Worm (Caenorhabditis elegans) whole organism, early embryonic: ENCODE results near the gene tbc-6.

ENCODE experiments used
- B0310.2 ChIP-seq: sonication (generic microtip); optimal IDR thresholded peaks from 2 replicates; lab custom pipeline; 2016; ENCODE audit warnings: mild to moderate bottlenecking, missing genetic modification characterization, missing compliant biosample characterization
- F13C5.2 ChIP-seq: sonication (generic microtip); optimal IDR thresholded peaks from 2 replicates; lab custom pipeline; 2017; ENCODE audit warnings: mild to moderate bottlenecking, missing genetic modification characterization, inconsistent platforms, missing compliant biosample characterization
- aly-1 ChIP-seq: sonication (generic microtip); optimal IDR thresholded peaks from 2 replicates; lab custom pipeline; 2016; ENCODE audit warnings: missing genetic modification characterization, missing compliant biosample characterization
- ceh-13 ChIP-seq: fragments of 200-800 bp; sonication (Bioruptor generic); optimal IDR thresholded peaks from 2 replicates; lab custom pipeline; 2018; ENCODE audit warnings: mild to moderate bottlenecking, missing genetic modification characterization, missing compliant biosample characterization
- ceh-36 ChIP-seq: sonication (generic microtip); optimal IDR thresholded peaks from 2 replicates; lab custom pipeline; 2016; ENCODE audit warnings: missing genetic modification characterization, inconsistent platforms, missing compliant biosample characterization
- ets-7 ChIP-seq: sonication (generic microtip); optimal IDR thresholded peaks from 2 replicates; lab custom pipeline; 2016; ENCODE audit warnings: missing genotype, missing genetic modification characterization, missing compliant biosample characterization
- flt-1 ChIP-seq: fragments of 200-800 bp; sonication (Bioruptor generic); IDR thresholded peaks from 2 replicates; pipeline ENCODE4 v1.3.6; 2022; ENCODE audit warnings: missing genetic modification characterization, missing compliant biosample characterization
- hmbx-1 ChIP-seq: sonication (generic microtip); optimal IDR thresholded peaks from 2 replicates; lab custom pipeline; 2016; ENCODE audit warnings: mild to moderate bottlenecking, missing genetic modification characterization, missing compliant biosample characterization
- hmg-4 ChIP-seq: fragments of 200-800 bp; sonication (Bioruptor generic); optimal IDR thresholded peaks from 2 replicates; lab custom pipeline; 2018; ENCODE audit warnings: mild to moderate bottlenecking, missing genetic modification characterization, missing compliant biosample characterization
- pes-1 ChIP-seq: fragments of 200-800 bp; sonication (Bioruptor generic); IDR thresholded peaks from 2 replicates; pipeline ENCODE4 v1.3.6; 2022; ENCODE audit warnings: missing genetic modification reagents, missing genetic modification characterization, missing compliant biosample characterization
- scrt-1 ChIP-seq: fragments of 200-800 bp; sonication (Bioruptor generic); IDR thresholded peaks from 2 replicates; pipeline ENCODE4 v1.3.6; 2022; ENCODE audit warnings: missing genetic modification characterization, missing compliant biosample characterization
- sea-1 ChIP-seq: fragments of 200-800 bp; sonication (Bioruptor generic); conservative IDR thresholded peaks from 2 replicates; pipeline ENCODE4 v1.3.6; 2022; ENCODE audit warnings: missing genetic modification characterization, missing compliant biosample characterization
- tbx-37 ChIP-seq: fragments of 200-800 bp; sonication (Bioruptor generic); conservative IDR thresholded peaks from 2 replicates; pipeline ENCODE4 v1.3.6; 2022; ENCODE audit warnings: missing genetic modification reagents, missing genetic modification characterization, missing compliant biosample characterization
- tra-4 ChIP-seq: sonication (generic microtip); optimal IDR thresholded peaks from 2 replicates; lab custom pipeline; 2017; ENCODE audit warnings: missing genetic modification characterization, missing compliant biosample characterization

tbc-6 gene

ce11 chrII:6832207-6832606 lies 15.7 kb upstream of the tbc-6 start:
- TF ChIP-seq pes-1 (GFP tag; lab: Robert Waterston, UW) (no peak), tbx-37 (GFP tag; lab: Robert Waterston, UW) (no peak), hmbx-1 (tag; lab: Kevin White, UChicago) (no peak), sea-1 (GFP tag; lab: Robert Waterston, UW) (no peak), F13C5.2 (tag; lab: Kevin White, UChicago) (no peak), tra-4 (tag; lab: Kevin White, UChicago) (no peak), flt-1 (no peak), B0310.2 (tag; lab: Kevin White, UChicago) (no peak)

- TF ChIP-seq hmg-4 (peak; percentile 63), sea-1 (GFP tag; lab: Robert Waterston, UW) (no peak), flt-1 (peak; percentile 13; the same call in 1 of the 2 replicates)
These were observed 15.1 kb upstream of the tbc-6 start for ce11 chrII:6832695-6833389.

DNA sequence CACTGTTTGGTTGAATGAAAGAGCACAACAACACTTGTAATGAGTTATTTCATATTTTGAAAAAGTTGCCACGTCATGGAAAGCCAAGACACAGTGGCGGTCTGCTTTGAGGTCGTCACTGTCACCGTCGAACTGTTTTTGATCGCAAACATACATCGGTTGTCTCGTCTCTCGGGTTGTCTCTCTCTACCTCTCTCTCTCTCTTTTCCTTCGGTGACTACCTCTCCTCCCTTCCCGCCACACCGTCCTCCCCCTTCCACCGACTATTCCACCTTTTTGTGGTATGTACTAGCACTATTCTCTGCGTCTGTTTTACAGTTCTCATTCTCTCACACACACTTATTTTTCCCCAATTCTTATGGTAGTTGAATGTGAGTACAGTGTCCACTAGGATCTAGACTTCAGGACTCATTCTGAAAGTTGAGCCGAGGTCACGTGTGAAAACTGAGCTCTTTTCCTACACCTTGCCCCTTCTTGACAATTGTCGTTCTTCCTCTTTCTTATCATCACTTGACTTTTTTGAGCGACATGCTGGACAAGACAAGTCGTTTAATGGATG lies 14.1 kb upstream of the tbc-6 start:
- TF ChIP-seq ceh-36, result peak; percentile 69
- TF ChIP-seq flt-1, result no peak
- peak; percentile 7 for TF ChIP-seq aly-1 (tag; lab: Kevin White, UChicago)

ce11 chrII:6834582-6835058 lies 13.3 kb upstream of the tbc-6 start, which contains the start of gene egl-27:
TSS of gene egl-27 (plus strand) at chrII:6835008.
- TF ChIP-seq sea-1 (GFP tag; lab: Robert Waterston, UW) (peak; percentile 69; the same call in 1 of the 2 replicates), hmbx-1 (tag; lab: Kevin White, UChicago) (no peak)

ce11 chrII:6835500-6835899 lies 12.4 kb upstream of the tbc-6 start:
- TF ChIP-seq F13C5.2 (tag; lab: Kevin White, UChicago) (no peak), flt-1 (0 out of 2 replicates have a peak, but pooled peaks have one; percentile 30)

DNA sequence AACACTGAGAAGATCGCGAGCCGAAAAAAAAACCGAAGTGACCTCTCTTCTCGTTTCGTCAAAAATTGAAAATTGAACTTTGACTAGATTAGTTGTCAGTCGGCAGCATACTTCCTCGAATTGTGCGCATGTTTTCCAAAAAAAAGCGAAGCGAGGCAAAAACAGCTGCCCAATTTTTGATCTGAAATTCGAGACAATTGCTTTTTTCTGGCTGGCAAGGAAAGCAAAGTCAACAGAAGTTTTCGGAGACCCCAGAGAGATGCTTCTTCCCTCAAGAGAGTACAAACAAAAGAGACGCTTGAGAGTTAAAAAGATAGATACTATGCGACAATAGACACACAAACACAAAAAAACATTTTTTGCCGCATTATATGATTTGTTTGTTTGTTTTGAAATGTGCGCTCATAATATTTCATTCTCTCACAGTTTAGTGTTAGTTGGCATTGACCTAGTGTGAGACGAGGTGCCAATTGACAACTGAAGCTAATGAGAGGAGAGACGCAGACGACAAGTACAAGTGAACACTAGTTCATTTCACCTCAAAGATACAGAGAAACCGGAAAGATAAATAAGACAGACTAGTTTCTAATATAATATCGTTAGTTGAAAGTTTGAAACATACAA lies 11.8 kb upstream of the tbc-6 start:
- no peak for TF ChIP-seq B0310.2 (tag; lab: Kevin White, UChicago)
- no peak for TF ChIP-seq F13C5.2 (tag; lab: Kevin White, UChicago)
- TF ChIP-seq aly-1 (tag; lab: Kevin White, UChicago), result no peak
- TF ChIP-seq ceh-13 (GFP tag; lab: Kevin White, UChicago), result no peak
- no peak for TF ChIP-seq pes-1 (GFP tag; lab: Robert Waterston, UW)
- TF ChIP-seq hmbx-1 (tag; lab: Kevin White, UChicago), result no peak
- TF ChIP-seq hmg-4, result no peak

DNA sequence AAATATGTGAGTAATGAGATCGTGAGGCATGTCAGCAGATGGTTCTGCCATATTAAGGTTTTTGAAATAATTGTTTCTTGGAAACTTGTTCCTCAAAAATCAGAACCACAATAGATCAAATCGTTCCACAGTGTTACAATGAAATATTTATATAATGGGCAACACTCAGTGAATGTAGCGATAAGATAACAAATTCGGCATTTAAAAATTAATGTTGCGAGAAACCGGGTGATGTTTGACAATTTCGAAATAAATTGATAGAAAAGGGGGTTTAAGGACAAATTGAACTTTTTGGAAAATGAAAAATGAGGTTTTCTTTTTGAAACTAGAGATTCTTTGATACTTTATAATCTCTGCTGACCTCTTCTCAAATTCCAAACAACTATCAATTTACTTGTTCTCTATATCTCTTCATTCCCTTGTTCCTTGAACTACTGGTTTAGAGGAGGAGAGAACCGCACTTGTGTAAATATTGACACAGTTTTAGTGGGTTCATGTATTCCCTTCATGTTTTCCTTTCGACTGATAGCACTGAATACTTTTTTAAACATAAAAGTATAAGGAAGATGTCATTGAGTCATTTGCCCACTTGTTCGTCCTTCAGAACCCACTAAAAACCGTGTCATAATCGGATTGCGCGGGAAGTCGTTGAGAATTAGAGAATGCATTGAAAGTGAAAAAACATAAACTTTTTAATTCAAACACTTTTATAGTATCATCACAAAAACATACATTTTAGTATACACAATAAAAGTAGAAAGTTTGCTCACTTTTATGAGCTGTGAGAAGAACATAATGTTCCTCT lies 11.0 kb upstream of the tbc-6 start:
- TF ChIP-seq sea-1 (GFP tag; lab: Robert Waterston, UW), result no peak
- no peak for TF ChIP-seq flt-1
- TF ChIP-seq scrt-1, result no peak
- no peak for TF ChIP-seq ets-7 (tag; lab: Kevin White, UChicago)

DNA sequence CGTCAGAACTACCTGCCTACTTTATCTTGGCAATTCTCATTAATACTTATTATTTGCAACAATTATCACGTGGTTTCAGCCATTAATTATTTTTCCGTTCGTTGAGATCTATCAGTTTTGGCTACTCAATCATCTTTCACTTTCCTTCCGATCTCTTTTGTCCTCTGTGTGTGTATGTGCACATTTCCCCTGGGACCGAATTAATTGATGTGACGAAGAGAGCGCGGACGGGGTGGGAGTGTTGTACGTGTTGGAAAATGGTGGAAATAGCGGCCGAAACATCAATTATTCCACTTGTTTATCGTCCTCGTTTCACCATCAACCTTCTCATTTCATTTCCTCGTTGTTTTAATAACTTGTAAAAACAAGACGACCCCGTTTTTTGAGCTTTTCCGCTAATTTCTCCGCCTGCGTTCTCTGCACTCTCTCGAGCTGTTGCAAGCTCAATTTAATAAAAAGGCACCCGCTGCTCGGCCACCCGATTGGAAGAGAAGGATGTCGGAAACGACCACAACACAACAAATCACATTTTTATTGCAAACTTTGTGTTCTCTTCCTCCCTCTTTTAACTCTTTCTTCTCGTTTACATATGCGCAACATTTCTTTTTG lies 9.6 kb upstream of the tbc-6 start:
- TF ChIP-seq tbx-37 (GFP tag; lab: Robert Waterston, UW) (no peak), hmg-4 (peak; percentile 19)

DNA sequence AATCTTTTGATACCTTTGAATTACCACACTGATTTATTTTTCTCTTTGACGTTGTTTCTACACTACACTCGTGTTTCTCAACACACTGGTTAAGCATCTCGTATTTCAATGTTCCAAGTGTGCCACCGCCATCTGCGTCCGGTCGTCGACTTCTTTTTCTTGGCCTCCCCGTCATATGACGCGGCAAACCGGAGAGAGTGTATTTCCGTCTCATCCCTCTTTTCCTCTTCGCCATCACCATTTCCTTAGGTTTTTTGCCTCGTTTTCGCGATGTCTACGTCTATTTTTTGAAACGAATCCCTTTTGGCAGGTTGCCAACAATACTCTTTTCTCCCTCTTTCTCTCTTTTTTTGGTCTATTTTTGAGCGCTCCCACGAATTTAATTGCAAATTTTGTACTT lies 8.9 kb upstream of the tbc-6 start:
- TF ChIP-seq F13C5.2 (tag; lab: Kevin White, UChicago) (no peak), pes-1 (GFP tag; lab: Robert Waterston, UW) (no peak), aly-1 (tag; lab: Kevin White, UChicago) (no peak), ceh-36 (peak; percentile 40)
